Worm (Caenorhabditis elegans) whole organism, L2 larva: Measurements from ENCODE around the gene ech-3.

Source experiments
- blmp-1 ChIP-seq: sonication (generic microtip); optimal IDR thresholded peaks from 2 replicates; lab custom pipeline; 2017; ENCODE audit warnings: missing genetic modification characterization, mild to moderate bottlenecking, missing compliant biosample characterization, antibody characterized with exemption, moderate library complexity; ENCODE audit not compliant: insufficient read depth
- lsy-2 ChIP-seq, 2 experiments: fragments of 150-350 bp in 1 of 2; sonication (generic microtip) in 1 of 2; optimal IDR thresholded peaks; 2 replicates each; lab custom pipeline; 2014 to 2017; ENCODE audit warnings: missing biosample characterization in 2 of 2, missing genetic modification characterization in 2 of 2
- nhr-237 ChIP-seq: fragments of 150-350 bp; optimal IDR thresholded peaks from 2 replicates; lab custom pipeline; 2014; ENCODE audit warnings: missing biosample characterization, missing genetic modification characterization
- nhr-77 ChIP-seq: fragments of 150-350 bp; optimal IDR thresholded peaks from 2 replicates; lab custom pipeline; 2014; ENCODE audit warnings: missing biosample characterization, missing genetic modification characterization
- skn-1 ChIP-seq: sonication (generic microtip); optimal IDR thresholded peaks from 2 replicates; lab custom pipeline; 2017; ENCODE audit warnings: missing biosample characterization, missing genetic modification characterization

ce11 chrV:8054130-8054529 lies 32.1 kb downstream of the ech-3 start, which contains the start of gene ZC513.2:
- TF ChIP-seq nhr-77 (no peak), blmp-1 (no peak), skn-1 (tag; lab: Kevin White, UChicago) (no peak), lsy-2 (tag; optimal IDR thresholded peaks at IDR 0.05; lab: Kevin White, UChicago) (no peak), nhr-237 (tag; lab: Kevin White, UChicago) (no peak)
